Worm (Caenorhabditis elegans): Measurements from ENCODE around the gene R04D3.4.

R04D3.4 gene

ce11 chrX:13264550-13264949, 24.1 kb downstream of the R04D3.4 start:
- TF ChIP-seq spr-1 (tag; optimal IDR thresholded peaks at IDR 0.05) = peak; percentile 60
- peak; percentile 74; the same call in 1 of the 2 replicates for TF ChIP-seq lin-29 (GFP tag; IDR thresholded peaks at IDR 0.05)
- TF ChIP-seq ceh-62 (tag; optimal IDR thresholded peaks at IDR 0.05) = no peak
- peak; percentile 90 for TF ChIP-seq madf-9 (GFP tag; conservative IDR thresholded peaks at IDR 0.05)
- peak; percentile 53 for TF ChIP-seq F10B5.3 (tag; optimal IDR thresholded peaks at IDR 0.05)
- peak; percentile 67; the same call in 1 of the 2 replicates for TF ChIP-seq lin-1 (GFP tag; IDR thresholded peaks at IDR 0.05)
- TF ChIP-seq snpc-1.2 (GFP tag; IDR thresholded peaks at IDR 0.05) = peak; percentile 89
- peak; percentile 87 for TF ChIP-seq dmd-8 (GFP tag; IDR thresholded peaks at IDR 0.05)
- TF ChIP-seq zag-1 (tag; optimal IDR thresholded peaks at IDR 0.05) = no peak
- peak; percentile 39 for TF ChIP-seq F49E8.2 (tag; optimal IDR thresholded peaks at IDR 0.05; ENCODE audit: borderline replicate concordance)
- TF ChIP-seq F44E2.7 (GFP tag; IDR thresholded peaks at IDR 0.05) = peak; percentile 91
- no peak for TF ChIP-seq ztf-11 (tag; optimal IDR thresholded peaks at IDR 0.05)
- TF ChIP-seq daf-12 (tag; optimal IDR thresholded peaks at IDR 0.05) = no peak
- no peak for TF ChIP-seq zfp-2 (tag; optimal IDR thresholded peaks at IDR 0.05)
- peak; percentile 61 for TF ChIP-seq duxl-1 (tag; optimal IDR thresholded peaks at IDR 0.05; ENCODE audit: poor library complexity)
- TF ChIP-seq spr-3 (GFP tag; optimal IDR thresholded peaks at IDR 0.05) = peak; percentile 15
- peak; percentile 75 for TF ChIP-seq Y48G9A.11 (GFP tag; IDR thresholded peaks at IDR 0.05)
- TF ChIP-seq Y5F2A.4 (GFP tag; optimal IDR thresholded peaks at IDR 0.05) = no peak
- TF ChIP-seq unc-130 (GFP tag; optimal IDR thresholded peaks at IDR 0.05) = peak; percentile 14
- no peak for TF ChIP-seq pqm-1 (tag; optimal IDR thresholded peaks at IDR 0.05)
- TF ChIP-seq saeg-2 (GFP tag; IDR thresholded peaks at IDR 0.05) = peak; percentile 77
- peak; percentile 95 for TF ChIP-seq egl-43 (GFP tag; IDR thresholded peaks at IDR 0.05)
- peak; percentile 76 for TF ChIP-seq ztf-7 (tag; optimal IDR thresholded peaks at IDR 0.05)
- peak; percentile 93 for TF ChIP-seq arid-1 (GFP tag; conservative IDR thresholded peaks at IDR 0.05)
- peak; percentile 59 to 81 for TF ChIP-seq daf-16 (GFP tag; optimal IDR thresholded peaks at IDR 0.05)
- peak; percentile 44 for TF ChIP-seq daf-16 (tag; optimal IDR thresholded peaks at IDR 0.05)
- peak; percentile 49 for TF ChIP-seq sdz-12 (GFP tag; optimal IDR thresholded peaks at IDR 0.05)
- TF ChIP-seq php-3 (GFP tag; IDR thresholded peaks at IDR 0.05) = peak; percentile 76
- TF ChIP-seq ceh-28 (tag; optimal IDR thresholded peaks at IDR 0.05) = no peak
- peak; percentile 65; the same call in 1 of the 2 replicates for TF ChIP-seq zfp-3 (GFP tag; conservative IDR thresholded peaks at IDR 0.05)
- TF ChIP-seq fkh-10 (GFP tag; optimal IDR thresholded peaks at IDR 0.05) = peak; percentile 63
- TF ChIP-seq vab-7 (GFP tag; IDR thresholded peaks at IDR 0.05) = peak; percentile 93
- peak; percentile 77; the same call in 1 of the 2 replicates for TF ChIP-seq dmd-9 (GFP tag; IDR thresholded peaks at IDR 0.05)
- no peak for TF ChIP-seq mep-1 (tag; optimal IDR thresholded peaks at IDR 0.05)
- no peak for TF ChIP-seq tag-97 (GFP tag; IDR thresholded peaks at IDR 0.05)
- no peak for TF ChIP-seq lin-39 (tag; optimal IDR thresholded peaks at IDR 0.05)
- TF ChIP-seq attf-4 (tag; optimal IDR thresholded peaks at IDR 0.05) = no peak
- no peak for TF ChIP-seq nhr-10 (tag; optimal IDR thresholded peaks at IDR 0.05)
- TF ChIP-seq nhr-28 (tag; optimal IDR thresholded peaks at IDR 0.05) = peak; percentile 46
- TF ChIP-seq ZK546.5 (tag; optimal IDR thresholded peaks at IDR 0.05) = no peak
- TF ChIP-seq pha-4 (GFP tag; IDR thresholded peaks at IDR 0.05) = peak; percentile 89
- TF ChIP-seq pha-4 (tag; optimal IDR thresholded peaks at IDR 0.05) = no peak
- TF ChIP-seq nhr-102 (tag; optimal IDR thresholded peaks at IDR 0.05) = peak; percentile 70
- TF ChIP-seq cey-2 (tag; optimal IDR thresholded peaks at IDR 0.05; ENCODE audit: borderline replicate concordance, insufficient read depth) = no peak
- TF ChIP-seq hif-1 (tag; optimal IDR thresholded peaks at IDR 0.05) = peak; percentile 33 to 51
- no peak for TF ChIP-seq lin-38 (GFP tag; IDR thresholded peaks at IDR 0.05)
- peak; percentile 54 for TF ChIP-seq mxl-3 (GFP tag; optimal IDR thresholded peaks at IDR 0.05)
- peak; percentile 65; the same call in 1 of the 2 replicates for TF ChIP-seq zip-11 (GFP tag; IDR thresholded peaks at IDR 0.05)
- TF ChIP-seq nhr-77 (tag; optimal IDR thresholded peaks at IDR 0.05) = peak; percentile 22
- TF ChIP-seq jun-1 (tag; optimal IDR thresholded peaks at IDR 0.05) = peak; percentile 32
- no peak for TF ChIP-seq snpc-4 (tag; optimal IDR thresholded peaks at IDR 0.05)
- peak; percentile 64 for TF ChIP-seq rbr-2 (tag; optimal IDR thresholded peaks at IDR 0.05)

All from whole organism, L4 larva.